Fruit fly (Drosophila melanogaster) Kc167 (cell line): ENCODE measurements around the gene e.

Experiments
- Myc ChIP-seq: fragments of >200 bp; optimal IDR thresholded peaks from 2 replicates; lab custom pipeline; 2017; ENCODE audit warnings: missing external identifiers
- ttk ChIP-seq: sonication (Bioruptor generic); optimal IDR thresholded peaks from 2 replicates; lab custom pipeline; 2017; ENCODE audit warnings: missing external identifiers

dm6 chr3R:21201627-21202026 lies 35.4 kb downstream of the e start:
- TF ChIP-seq Myc (lab: Kevin White, UChicago) (no peak), ttk (no peak)
